Fruit fly (Drosophila melanogaster): ENCODE measurements around the gene CG17005.

dm6 chr2L:9321022-9321421 is 6.5 kb upstream of the CG17005 start:
- TF ChIP-seq Aef1 (GFP tag; IDR thresholded peaks at IDR 0.05) = no peak
- TF ChIP-seq CG10209 (GFP tag; optimal IDR thresholded peaks at IDR 0.05) = no peak
- TF ChIP-seq fru (optimal IDR thresholded peaks at IDR 0.05) = no peak

Data from whole organism, embryonic.